Worm (Caenorhabditis elegans): ENCODE results near the gene cest-19.

cest-19 gene

DNA sequence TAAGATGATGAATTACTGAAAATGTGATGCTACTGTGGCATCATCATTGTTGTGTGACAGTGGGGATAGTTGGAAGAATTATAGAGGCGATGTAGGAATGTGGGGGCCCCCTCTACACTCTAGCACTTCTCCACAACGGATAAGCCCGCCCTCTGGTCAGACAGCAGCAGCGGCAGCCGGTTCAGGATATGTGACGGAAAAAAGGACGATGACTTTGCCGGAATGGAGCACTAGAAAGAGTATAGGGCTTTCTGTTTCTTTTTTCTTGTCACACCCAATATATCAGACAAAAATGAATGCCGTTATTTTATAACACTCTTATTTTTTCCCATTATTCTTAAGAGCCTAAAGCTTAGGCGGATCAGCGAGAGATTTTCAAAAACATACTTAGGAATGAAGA is 30.4 kb downstream of the cest-19 start, which contains the start of gene tyra-2:
Gene tyra-2, minus strand, starts transcription at position 101 of the 400 bp plus-strand sequence.
- no peak for TF ChIP-seq zim-3 (tag; optimal IDR thresholded peaks at IDR 0.05)
- TF ChIP-seq F22D6.2 (tag; optimal IDR thresholded peaks at IDR 0.05), result no peak
- no peak for TF ChIP-seq K12H6.12 (tag; optimal IDR thresholded peaks at IDR 0.05)
- no peak for TF ChIP-seq tbp1 (GFP tag; optimal IDR thresholded peaks at IDR 0.05)
- TF ChIP-seq lag-1 (GFP tag; IDR thresholded peaks at IDR 0.05), result no peak
- TF ChIP-seq F55B11.4 (tag; optimal IDR thresholded peaks at IDR 0.05; ENCODE audit: borderline replicate concordance, insufficient read depth), result no peak
- TF ChIP-seq cebp-1 (GFP tag; IDR thresholded peaks at IDR 0.05), result no peak
- TF ChIP-seq cebp-1 (tag; optimal IDR thresholded peaks at IDR 0.05), result no peak
- TF ChIP-seq lin-26 (GFP tag; IDR thresholded peaks at IDR 0.05), result no peak
- TF ChIP-seq somi-1 (GFP tag; optimal IDR thresholded peaks at IDR 0.05), result no peak
- TF ChIP-seq mes-4 (tag; optimal IDR thresholded peaks at IDR 0.05), result no peak
- no peak for TF ChIP-seq snpc-1.3 (tag; optimal IDR thresholded peaks at IDR 0.05; ENCODE audit: insufficient read depth)
- no peak for TF ChIP-seq tlf-1 (GFP tag; optimal IDR thresholded peaks at IDR 0.05)
- no peak for TF ChIP-seq hrde-1 (tag; optimal IDR thresholded peaks at IDR 0.05; ENCODE audit: borderline replicate concordance)
- no peak for TF ChIP-seq T07F8.4 (tag; optimal IDR thresholded peaks at IDR 0.05)
- TF ChIP-seq ceh-79 (tag; optimal IDR thresholded peaks at IDR 0.05), result no peak
- TF ChIP-seq xnd-1 (tag; optimal IDR thresholded peaks at IDR 0.05), result no peak

DNA sequence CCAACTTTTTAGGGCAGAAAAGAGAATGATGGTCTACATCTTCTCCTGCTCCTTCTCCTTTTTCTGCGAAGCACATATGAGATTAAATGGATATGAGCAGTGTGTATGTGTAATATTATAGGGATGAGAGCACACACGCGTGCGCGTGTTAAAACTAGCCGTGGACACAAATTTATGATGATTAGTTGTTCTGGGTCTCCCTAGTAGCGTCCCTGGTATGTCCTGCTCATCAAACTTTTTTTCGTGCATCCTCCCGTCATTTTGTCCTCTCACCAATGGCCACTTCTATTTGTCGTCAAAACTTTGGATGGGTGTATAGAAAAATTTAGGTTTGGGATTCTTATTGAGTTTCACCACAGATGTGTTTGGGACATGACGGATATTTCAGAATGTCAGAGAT is 33.9 kb downstream of the cest-19 start:
- TF ChIP-seq sdz-38 (tag; optimal IDR thresholded peaks at IDR 0.05), result no peak
- TF ChIP-seq F23B12.7 (tag; optimal IDR thresholded peaks at IDR 0.05; ENCODE audit: insufficient read depth), result no peak
- TF ChIP-seq snpc-1.3 (tag; optimal IDR thresholded peaks at IDR 0.05; ENCODE audit: insufficient read depth), result no peak
- no peak for TF ChIP-seq Y79H2A.3 (GFP tag; conservative IDR thresholded peaks at IDR 0.05)
- TF ChIP-seq Y95B8A.8 (GFP tag; IDR thresholded peaks at IDR 0.05), result no peak
- TF ChIP-seq ekl-4 (GFP tag; IDR thresholded peaks at IDR 0.05), result no peak
- TF ChIP-seq Y56A3A.18 (GFP tag; IDR thresholded peaks at IDR 0.05), result no peak
- no peak for TF ChIP-seq D2030.7 (GFP tag; IDR thresholded peaks at IDR 0.05)

DNA sequence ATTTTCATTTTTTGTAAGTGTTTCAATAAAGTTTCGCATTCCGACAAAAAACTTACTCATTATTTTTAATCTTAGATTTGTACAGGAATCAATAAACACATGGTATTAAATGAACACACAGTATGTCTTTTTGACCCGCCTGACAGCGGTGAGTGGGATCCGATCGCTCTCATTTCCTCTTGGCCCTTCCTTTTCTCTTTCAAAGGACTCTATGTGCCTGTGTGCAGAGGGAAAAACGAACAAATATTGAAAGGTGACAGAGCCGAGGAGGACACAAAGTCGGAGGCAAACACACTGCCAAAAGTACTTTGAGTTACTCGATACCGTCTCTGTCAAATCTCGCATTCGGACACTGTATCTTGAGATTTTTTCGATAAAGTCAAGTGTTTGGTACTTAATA is 39.4 kb downstream of the cest-19 start, which contains the start of the genes F01E11.20 and tsp-16:
Gene F01E11.20, minus strand, starts transcription at position 101 of the 400 bp plus-strand sequence.
Gene tsp-16, minus strand, starts transcription at position 173 of the 400 bp plus-strand sequence.
- TF ChIP-seq dpff-1 (tag; optimal IDR thresholded peaks at IDR 0.05), result no peak
- no peak for TF ChIP-seq snpc-4 (GFP tag; optimal IDR thresholded peaks at IDR 0.05)
- no peak for TF ChIP-seq snpc-4 (tag; optimal IDR thresholded peaks at IDR 0.05)
- TF ChIP-seq F10E7.11 (tag; optimal IDR thresholded peaks at IDR 0.05), result no peak
- TF ChIP-seq unc-130 (GFP tag; optimal IDR thresholded peaks at IDR 0.05), result no peak
- TF ChIP-seq mel-28 (tag; optimal IDR thresholded peaks at IDR 0.05; ENCODE audit: borderline replicate concordance), result no peak
- no peak for TF ChIP-seq pha-4 (tag; optimal IDR thresholded peaks at IDR 0.05)
- no peak for TF ChIP-seq dpl-1 (GFP tag; optimal IDR thresholded peaks at IDR 0.05)
- no peak for TF ChIP-seq nfyb-1 (GFP tag; IDR thresholded peaks at IDR 0.05)
- TF ChIP-seq snpc-3.4 (tag; optimal IDR thresholded peaks at IDR 0.05), result no peak
- no peak for TF ChIP-seq repo-1 (tag; optimal IDR thresholded peaks at IDR 0.05)
- no peak for TF ChIP-seq lin-26 (GFP tag; IDR thresholded peaks at IDR 0.05)
- no peak for TF ChIP-seq ekl-4 (GFP tag; IDR thresholded peaks at IDR 0.05)
- TF ChIP-seq K12H6.12 (tag; optimal IDR thresholded peaks at IDR 0.05), result no peak

DNA sequence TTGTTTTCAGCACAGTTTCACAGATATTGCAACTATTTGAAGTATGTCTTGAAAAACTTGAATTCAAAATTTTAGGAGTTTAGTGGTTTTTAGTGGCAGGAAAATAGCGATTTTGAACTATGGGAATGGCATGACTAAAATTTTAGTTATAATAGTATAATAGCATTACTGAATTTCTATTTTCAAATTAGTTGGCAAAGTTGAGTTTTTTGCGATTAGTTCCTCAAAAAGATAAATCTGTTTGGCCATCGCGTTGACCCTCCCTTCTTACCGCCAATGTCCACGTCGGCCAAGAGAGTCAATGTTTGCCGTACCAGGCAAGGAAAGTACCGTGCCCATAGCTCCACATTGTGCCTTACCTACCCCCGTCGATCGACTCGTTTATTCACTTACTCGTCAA is 44.4 kb downstream of the cest-19 start, which contains the start of gene ugt-57:
Gene ugt-57, plus strand, starts transcription at position 301 of the 400 bp plus-strand sequence.
- TF ChIP-seq pbrm-1 (GFP tag; IDR thresholded peaks at IDR 0.05) (no peak), bed-2 (GFP tag; IDR thresholded peaks at IDR 0.05) (no peak), sptf-2 (GFP tag; optimal IDR thresholded peaks at IDR 0.05) (no peak), nhr-27 (tag; optimal IDR thresholded peaks at IDR 0.05) (no peak)
